Fruit fly (Drosophila melanogaster) whole organism, embryonic: ENCODE results near the gene rdog.

Source experiments
- BEAF-32 ChIP-seq: fragments of 200-800 bp; sonication (Bioruptor generic); optimal IDR thresholded peaks from 3 replicates; lab custom pipeline; 2017; ENCODE audit warnings: missing biosample characterization, missing genetic modification characterization, mild to moderate bottlenecking, moderate library complexity, missing genetic modification reagents
- CG10209 ChIP-seq: fragments of 200-800 bp; sonication (Bioruptor generic); optimal IDR thresholded peaks from 3 replicates; lab custom pipeline; 2017; ENCODE audit warnings: missing biosample characterization, mild to moderate bottlenecking, missing genetic modification characterization, missing genetic modification reagents
- CG11247 ChIP-seq: fragments of 200-800 bp; sonication (Bioruptor generic); IDR thresholded peaks from 2 replicates; pipeline ENCODE4 v1.3.6; 2022; ENCODE audit warnings: missing biosample characterization, missing genetic modification characterization
- CG11723 ChIP-seq: fragments of 200-800 bp; sonication (Bioruptor generic); optimal IDR thresholded peaks from 2 replicates; lab custom pipeline; 2017; ENCODE audit warnings: missing biosample characterization, mild to moderate bottlenecking, missing genetic modification characterization
- CG12071 ChIP-seq: fragments of 200-800 bp; sonication (Bioruptor generic); optimal IDR thresholded peaks from 3 replicates; lab custom pipeline; 2018; ENCODE audit warnings: missing biosample characterization, mild to moderate bottlenecking, missing genetic modification characterization
- CG12942 ChIP-seq: fragments of 200-800 bp; sonication (Bioruptor generic); optimal IDR thresholded peaks from 3 replicates; lab custom pipeline; 2016; ENCODE audit warnings: missing biosample characterization, missing genetic modification characterization
- CG13775 ChIP-seq: fragments of 200-800 bp; sonication (Bioruptor generic); optimal IDR thresholded peaks from 3 replicates; lab custom pipeline; 2017; ENCODE audit warnings: missing biosample characterization, mild to moderate bottlenecking, missing genetic modification characterization
- CG14014 ChIP-seq: fragments of 200-800 bp; sonication (Bioruptor generic); IDR thresholded peaks from 2 replicates; pipeline ENCODE4 v1.3.6; 2022; ENCODE audit warnings: missing biosample characterization, missing genetic modification characterization
- CG14441 ChIP-seq: fragments of 200-800 bp; sonication (Bioruptor generic); IDR thresholded peaks from 2 replicates; pipeline ENCODE4 v1.3.6; 2022; ENCODE audit warnings: missing biosample characterization, missing genetic modification characterization
- CG14667 ChIP-seq: fragments of 200-800 bp; sonication (Bioruptor generic); IDR thresholded peaks from 2 replicates; pipeline ENCODE4 v1.3.6; 2022; ENCODE audit warnings: missing biosample characterization, missing genetic modification characterization
- CG15601 ChIP-seq: fragments of 200-800 bp; sonication (Bioruptor generic); optimal IDR thresholded peaks from 3 replicates; lab custom pipeline; 2019; ENCODE audit warnings: missing biosample characterization, mild to moderate bottlenecking, missing genetic modification characterization, moderate library complexity
- CG15696 ChIP-seq: fragments of 200-800 bp; sonication (Bioruptor generic); optimal IDR thresholded peaks from 2 replicates; lab custom pipeline; 2019; ENCODE audit warnings: missing biosample characterization, mild to moderate bottlenecking, missing genetic modification characterization, moderate library complexity
- CG16813 ChIP-seq: fragments of 200-800 bp; sonication (Bioruptor generic); IDR thresholded peaks from 3 replicates; pipeline ENCODE4 v1.3.6; 2022; ENCODE audit warnings: missing biosample characterization, missing genetic modification characterization; ENCODE audit not compliant: partially characterized antibody
- CG16863 ChIP-seq: fragments of 200-800 bp; sonication (Bioruptor generic); optimal IDR thresholded peaks from 3 replicates; lab custom pipeline; 2016; ENCODE audit warnings: missing biosample characterization, missing genetic modification characterization
- CG1832 ChIP-seq: fragments of 200-800 bp; sonication (Bioruptor generic); optimal IDR thresholded peaks from 2 replicates; lab custom pipeline; 2017; ENCODE audit warnings: missing biosample characterization, mild to moderate bottlenecking, missing genetic modification characterization, inconsistent platforms
- CG2889 ChIP-seq: fragments of 200-800 bp; sonication (Bioruptor generic); IDR thresholded peaks from 3 replicates; pipeline ENCODE4 v1.3.6; 2022; ENCODE audit warnings: missing biosample characterization, missing genetic modification characterization
- CG3407 ChIP-seq: fragments of 200-800 bp; sonication (Bioruptor generic); optimal IDR thresholded peaks from 2 replicates; lab custom pipeline; 2018; ENCODE audit warnings: missing biosample characterization, mild to moderate bottlenecking, missing genetic modification characterization
- CG3847 ChIP-seq: fragments of 200-800 bp; sonication (Bioruptor generic); IDR thresholded peaks from 2 replicates; pipeline ENCODE4 v1.3.6; 2022; ENCODE audit warnings: missing biosample characterization, missing genetic modification characterization
- CG7271 ChIP-seq: fragments of 200-800 bp; sonication (Bioruptor generic); optimal IDR thresholded peaks from 2 replicates; lab custom pipeline; 2018; ENCODE audit warnings: missing biosample characterization, mild to moderate bottlenecking, missing genetic modification characterization, moderate library complexity
- CG8478 ChIP-seq: fragments of >200 bp; optimal IDR thresholded peaks from 2 replicates; lab custom pipeline; 2018
- CG8924 ChIP-seq: fragments of 200-800 bp; optimal IDR thresholded peaks from 3 replicates; lab custom pipeline; 2019; ENCODE audit warnings: missing biosample characterization, mild to moderate bottlenecking, missing genetic modification characterization, moderate library complexity
- CG9727 ChIP-seq: fragments of 200-800 bp; sonication (Bioruptor generic); optimal IDR thresholded peaks from 3 replicates; lab custom pipeline; 2017; ENCODE audit warnings: missing biosample characterization, mild to moderate bottlenecking, missing genetic modification characterization
- Chrac-16 ChIP-seq: fragments of 200-800 bp; sonication (Bioruptor generic); optimal IDR thresholded peaks from 3 replicates; lab custom pipeline; 2016; ENCODE audit warnings: missing biosample characterization, missing genetic modification characterization
- E2f1 ChIP-seq: fragments of 200-800 bp; sonication (Bioruptor generic); IDR thresholded peaks from 2 replicates; pipeline ENCODE4 v1.3.6; 2022; ENCODE audit warnings: missing biosample characterization, missing genetic modification characterization
- H15 ChIP-seq: fragments of 200-800 bp; sonication (Bioruptor generic); IDR thresholded peaks from 3 replicates; pipeline ENCODE4 v1.3.6; 2022; ENCODE audit warnings: missing biosample characterization, missing genetic modification characterization
- Hr51 ChIP-seq, 2 experiments: fragments of 200-800 bp; sonication (Bioruptor generic); optimal IDR thresholded peaks; 2 replicates in 1 of 2; 3 replicates in 1 of 2; lab custom pipeline; 2016 to 2018; ENCODE audit warnings: missing biosample characterization in 2 of 2, missing genetic modification characterization in 2 of 2, mild to moderate bottlenecking in 1 of 2, moderate library complexity in 1 of 2
- NFAT ChIP-seq: fragments of 200-800 bp; sonication (Bioruptor generic); IDR thresholded peaks from 2 replicates; pipeline ENCODE4 v1.3.6; 2022; ENCODE audit warnings: missing biosample characterization, missing genetic modification characterization
- Nf-YB ChIP-seq: fragments of 200-800 bp; sonication (Bioruptor generic); optimal IDR thresholded peaks from 3 replicates; lab custom pipeline; 2019; ENCODE audit warnings: missing biosample characterization, mild to moderate bottlenecking, missing genetic modification characterization, moderate library complexity
- NfI ChIP-seq: fragments of 200-800 bp; sonication (Bioruptor generic); optimal IDR thresholded peaks from 3 replicates; lab custom pipeline; 2018; ENCODE audit warnings: missing biosample characterization, mild to moderate bottlenecking, missing genetic modification characterization, moderate library complexity
- Pdp1 ChIP-seq, 2 experiments: fragments of 200-800 bp; sonication (Bioruptor generic); optimal IDR thresholded peaks; 3 replicates each; lab custom pipeline; 2016; ENCODE audit warnings: missing biosample characterization in 2 of 2, missing genetic modification characterization in 2 of 2, mild to moderate bottlenecking in 1 of 2, moderate library complexity in 1 of 2
- Poxn ChIP-seq: fragments of 200-800 bp; sonication (Bioruptor generic); IDR thresholded peaks from 2 replicates; pipeline ENCODE4 v1.3.6; 2022; ENCODE audit warnings: missing biosample characterization, missing genetic modification characterization
- Six4 ChIP-seq: fragments of 200-800 bp; sonication (Bioruptor generic); optimal IDR thresholded peaks from 2 replicates; lab custom pipeline; 2016; ENCODE audit warnings: missing biosample characterization, missing genetic modification characterization
- Spps ChIP-seq: fragments of 200-800 bp; sonication (Bioruptor generic); optimal IDR thresholded peaks from 2 replicates; lab custom pipeline; 2018; ENCODE audit warnings: missing biosample characterization, mild to moderate bottlenecking, missing genetic modification characterization
- al ChIP-seq: fragments of 200-800 bp; sonication (Bioruptor generic); IDR thresholded peaks from 2 replicates; pipeline ENCODE4 v1.3.6; 2022; ENCODE audit warnings: missing biosample characterization, missing genetic modification characterization
- crol ChIP-seq: fragments of 200-800 bp; sonication (Bioruptor generic); IDR thresholded peaks from 2 replicates; pipeline ENCODE4 v1.3.6; 2022; ENCODE audit warnings: missing biosample characterization, missing genetic modification characterization
- fd3F ChIP-seq: fragments of 200-800 bp; sonication (Bioruptor generic); optimal IDR thresholded peaks from 2 replicates; lab custom pipeline; 2018; ENCODE audit warnings: missing biosample characterization, mild to moderate bottlenecking, missing genetic modification characterization, moderate library complexity
- kah ChIP-seq: fragments of 200-800 bp; sonication (Bioruptor generic); optimal IDR thresholded peaks from 2 replicates; lab custom pipeline; 2018; ENCODE audit warnings: missing biosample characterization, mild to moderate bottlenecking, missing genetic modification characterization
- lola ChIP-seq, 3 experiments: fragments of >200 bp in 2 of 3; fragments of 200-800 bp in 1 of 3; sonication (Bioruptor generic) in 1 of 3; optimal IDR thresholded peaks; 2 replicates each; lab custom pipeline; 2017 to 2019; ENCODE audit warnings: missing biosample characterization in 3 of 3, missing genetic modification characterization in 3 of 3, mild to moderate bottlenecking in 1 of 3, moderate library complexity in 1 of 3
- mam ChIP-seq: fragments of 200-800 bp; sonication (Bioruptor generic); optimal IDR thresholded peaks from 3 replicates; lab custom pipeline; 2016; ENCODE audit warnings: missing biosample characterization, missing genetic modification characterization
- peb ChIP-seq: fragments of 200-800 bp; sonication (Bioruptor generic); IDR thresholded peaks from 2 replicates; pipeline ENCODE4 v1.3.6; 2022; ENCODE audit warnings: missing biosample characterization, missing genetic modification characterization
- row ChIP-seq: fragments of 200-800 bp; sonication (Bioruptor generic); IDR thresholded peaks from 3 replicates; pipeline ENCODE4 v1.3.6; 2022; ENCODE audit warnings: missing biosample characterization, missing genetic modification characterization
- salm ChIP-seq: fragments of 200-800 bp; sonication (Bioruptor generic); optimal IDR thresholded peaks from 2 replicates; lab custom pipeline; 2018; ENCODE audit warnings: missing biosample characterization, mild to moderate bottlenecking, missing genetic modification characterization
- slp2 ChIP-seq: fragments of 200-800 bp; sonication (Bioruptor generic); optimal IDR thresholded peaks from 2 replicates; lab custom pipeline; 2016; ENCODE audit warnings: missing biosample characterization, missing genetic modification characterization
- sr ChIP-seq: fragments of 200-800 bp; sonication (Bioruptor generic); IDR thresholded peaks from 3 replicates; pipeline ENCODE4 v1.3.6; 2022; ENCODE audit warnings: missing biosample characterization, missing genetic modification characterization
- tap ChIP-seq: fragments of 200-800 bp; optimal IDR thresholded peaks from 3 replicates; lab custom pipeline; 2019; ENCODE audit warnings: missing biosample characterization, mild to moderate bottlenecking, missing genetic modification characterization, moderate library complexity
- tup ChIP-seq: fragments of 200-800 bp; sonication (Bioruptor generic); optimal IDR thresholded peaks from 2 replicates; lab custom pipeline; 2016; ENCODE audit warnings: missing biosample characterization, mild to moderate bottlenecking, missing genetic modification characterization, moderate library complexity
- twi ChIP-seq: fragments of 200-800 bp; optimal IDR thresholded peaks from 2 replicates; lab custom pipeline; 2019; ENCODE audit warnings: missing biosample characterization, mild to moderate bottlenecking, missing genetic modification characterization, moderate library complexity
- zen ChIP-seq: fragments of 200-800 bp; sonication (Bioruptor generic); optimal IDR thresholded peaks from 3 replicates; lab custom pipeline; 2018; ENCODE audit warnings: missing biosample characterization, mild to moderate bottlenecking, missing genetic modification characterization, moderate library complexity
- zen2 ChIP-seq: fragments of 200-800 bp; sonication (Bioruptor generic); IDR thresholded peaks from 3 replicates; pipeline ENCODE4 v1.3.6; 2022; ENCODE audit warnings: missing biosample characterization, missing genetic modification characterization; ENCODE audit not compliant: partially characterized antibody

The rdog gene

DNA sequence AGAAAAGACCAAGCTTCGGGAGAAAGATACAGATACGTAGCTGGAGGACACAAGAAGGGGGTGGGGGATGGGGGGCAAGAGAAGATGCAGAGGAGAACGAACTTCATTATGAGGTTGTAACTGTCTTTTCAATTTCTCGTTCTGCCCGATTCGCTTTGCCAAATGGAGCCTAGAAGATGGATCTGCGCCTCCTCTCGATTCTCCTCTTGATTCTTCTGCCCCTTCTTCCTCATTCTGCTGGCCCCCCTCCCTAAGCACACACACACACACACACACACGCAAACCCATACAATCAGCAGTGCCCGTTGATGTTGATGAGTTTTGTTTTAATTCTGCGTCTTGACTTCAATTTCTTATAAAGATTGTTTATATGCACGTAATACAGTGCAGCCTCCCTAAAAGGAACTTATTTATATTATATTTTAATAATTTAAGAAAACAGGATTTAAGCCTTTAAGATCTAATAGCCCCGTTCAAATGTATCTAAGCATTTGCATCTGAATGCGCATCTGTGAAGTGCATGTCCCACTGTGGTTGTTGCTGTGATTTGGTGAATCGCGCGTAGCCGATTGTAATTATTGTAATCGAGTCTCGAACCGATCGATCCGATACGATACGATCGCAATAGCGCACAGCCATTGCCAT is 49.2 kb downstream of the rdog start (continued):
- TF ChIP-seq BEAF-32 (no peak), crol (GFP tag; lab: Robert Waterston, UW) (peak; percentile 44), CG9727 (GFP tag; lab: Kevin White, UChicago) (peak; percentile 9), CG15601 (peak; percentile 35), peb (GFP tag; lab: Robert Waterston, UW) (0 out of 2 replicates have a peak, but pooled peaks have one; percentile 44), CG16813 (GFP tag; lab: Robert Waterston, UW) (no peak), kah (GFP tag; lab: Kevin White, UChicago) (no peak), tap (peak; percentile 56), CG11723 (GFP tag; lab: Kevin White, UChicago) (peak; percentile 24), Spps (tag; lab: Kevin White, UChicago) (no peak), Hr51 (GFP tag; optimal IDR thresholded peaks at IDR 0.05; lab: Kevin White, UChicago) (peak in 1 of 2 experiments; percentile 71), sr (GFP tag; lab: Robert Waterston, UW) (no peak), CG1832 (GFP tag; lab: Kevin White, UChicago) (no peak), H15 (GFP tag; lab: Robert Waterston, UW) (peak; percentile 66; the same call in 1 of the 3 replicates), al (GFP tag; lab: Robert Waterston, UW) (peak; percentile 39), CG12071 (GFP tag; lab: Kevin White, UChicago) (peak; percentile 40), E2f1 (peak; percentile 62), CG8478 (no peak), lola (GFP tag; optimal IDR thresholded peaks at IDR 0.05; lab: Kevin White, UChicago) (peak in 1 of 3 experiments; percentile 14), CG3407 (GFP tag; lab: Kevin White, UChicago) (peak; percentile 5), NFAT (GFP tag; lab: Robert Waterston, UW) (0 out of 2 replicates have a peak, but pooled peaks have one; percentile 26), zen (tag; lab: Kevin White, UChicago) (peak; percentile 3), tup (GFP tag; lab: Kevin White, UChicago) (no peak), salm (no peak), CG16863 (GFP tag; lab: Kevin White, UChicago) (no peak), twi (tag; lab: Kevin White, UChicago) (peak; percentile 4), row (peak; percentile 86), CG13775 (GFP tag; lab: Kevin White, UChicago) (peak; percentile 16), CG14014 (GFP tag; lab: Robert Waterston, UW) (peak; percentile 83), CG12942 (GFP tag; lab: Kevin White, UChicago) (peak; percentile 26), Six4 (peak; percentile 11), CG10209 (peak; percentile 44), Poxn (no peak), CG14441 (GFP tag; lab: Robert Waterston, UW) (peak; percentile 86), slp2 (GFP tag; lab: Kevin White, UChicago) (no peak), zen2 (GFP tag; lab: Robert Waterston, UW) (no peak), mam (GFP tag; lab: Kevin White, UChicago) (peak; percentile 30), CG15696 (peak; percentile 37), CG2889 (GFP tag; lab: Robert Waterston, UW) (peak; percentile 24; the same call in 1 of the 3 replicates), CG7271 (tag; lab: Kevin White, UChicago) (no peak), CG11247 (GFP tag; lab: Robert Waterston, UW) (peak; percentile 47; the same call in 1 of the 2 replicates), Chrac-16 (GFP tag; lab: Kevin White, UChicago) (peak; percentile 47), fd3F (peak; percentile 80), CG3847 (peak; percentile 63), CG8924 (tag; lab: Kevin White, UChicago) (peak; percentile 65), NfI (GFP tag; lab: Kevin White, UChicago) (peak; percentile 73), CG14667 (GFP tag; lab: Robert Waterston, UW) (peak; percentile 75), Nf-YB (GFP tag; lab: Kevin White, UChicago) (peak; percentile 0), Pdp1 (GFP tag; optimal IDR thresholded peaks at IDR 0.05; lab: Kevin White, UChicago) (peak in 1 of 2 experiments; percentile 31)
